Worm (Caenorhabditis elegans) whole organism, L1 larva: ENCODE measurements around the gene doxa-1.
A peak's percentile ranks its signal among the peaks of the same experiment; 100 is the strongest.

Experiments
- alr-1 ChIP-seq: fragments of 200-800 bp; sonication (Bioruptor generic); optimal IDR thresholded peaks from 2 replicates; lab custom pipeline; 2018; ENCODE audit warnings: borderline replicate concordance, mild to moderate bottlenecking, missing genetic modification characterization, missing compliant biosample characterization
- ces-1 ChIP-seq: fragments of 150-350 bp; optimal IDR thresholded peaks from 2 replicates; lab custom pipeline; 2014; ENCODE audit warnings: missing biosample characterization, missing genetic modification reagents, missing genetic modification characterization
- efl-1 ChIP-seq, 4 experiments: fragments of 150-350 bp; optimal IDR thresholded peaks in 3 of 4; peaks in 1 of 4; 1 replicate in 1 of 4; 2 replicates in 3 of 4; lab custom pipeline; 2014; ENCODE audit warnings: missing biosample characterization in 2 of 4, missing genetic modification characterization in 2 of 4, missing genetic modification reagents in 2 of 4
- jun-1 ChIP-seq: fragments of 150-350 bp; optimal IDR thresholded peaks from 2 replicates; lab custom pipeline; 2014; ENCODE audit warnings: missing biosample characterization, missing genetic modification reagents, missing genetic modification characterization
- lin-13 ChIP-seq: fragments of 150-350 bp; optimal IDR thresholded peaks from 2 replicates; lab custom pipeline; 2014; ENCODE audit warnings: missing biosample characterization, missing genetic modification reagents, missing genetic modification characterization
- nhr-77 ChIP-seq: fragments of 150-350 bp; optimal IDR thresholded peaks from 2 replicates; lab custom pipeline; 2014; ENCODE audit warnings: missing biosample characterization, missing genetic modification characterization
- nhr-90 ChIP-seq: sonication (generic microtip); optimal IDR thresholded peaks from 2 replicates; lab custom pipeline; 2016; ENCODE audit warnings: mild to moderate bottlenecking, missing genetic modification characterization, missing compliant biosample characterization; ENCODE audit not compliant: poor library complexity
- pag-3 ChIP-seq: sonication (generic microtip); optimal IDR thresholded peaks from 2 replicates; lab custom pipeline; 2017; ENCODE audit warnings: missing genetic modification characterization, mild to moderate bottlenecking, missing compliant biosample characterization, antibody characterized with exemption, borderline replicate concordance; ENCODE audit not compliant: insufficient read depth

- TF ChIP-seq pag-3 (tag; lab: Kevin White, UChicago) = no peak
- TF ChIP-seq lin-13 = no peak
- no peak for TF ChIP-seq ces-1 (GFP tag; lab: Kevin White, UChicago)
- no peak for TF ChIP-seq alr-1 (tag; lab: Kevin White, UChicago)
- TF ChIP-seq efl-1 (optimal IDR thresholded peaks at IDR 0.05; lab: Kevin White, UChicago) = no peak
- peak in 1 of 2 experiments; percentile 23 for TF ChIP-seq efl-1 (GFP tag; optimal IDR thresholded peaks at IDR 0.05 in 1 of 2; lab: Kevin White, UChicago)
- TF ChIP-seq nhr-77 (tag; lab: Kevin White, UChicago) = no peak
- no peak for TF ChIP-seq jun-1 (tag; lab: Kevin White, UChicago)
- TF ChIP-seq nhr-90 (tag; lab: Kevin White, UChicago) = no peak
These were observed 30.4 kb downstream of the doxa-1 start for ce11 chrIII:8611282-8611681.
